Worm (Caenorhabditis elegans): ENCODE data around the gene egl-38.

The egl-38 gene

DNA sequence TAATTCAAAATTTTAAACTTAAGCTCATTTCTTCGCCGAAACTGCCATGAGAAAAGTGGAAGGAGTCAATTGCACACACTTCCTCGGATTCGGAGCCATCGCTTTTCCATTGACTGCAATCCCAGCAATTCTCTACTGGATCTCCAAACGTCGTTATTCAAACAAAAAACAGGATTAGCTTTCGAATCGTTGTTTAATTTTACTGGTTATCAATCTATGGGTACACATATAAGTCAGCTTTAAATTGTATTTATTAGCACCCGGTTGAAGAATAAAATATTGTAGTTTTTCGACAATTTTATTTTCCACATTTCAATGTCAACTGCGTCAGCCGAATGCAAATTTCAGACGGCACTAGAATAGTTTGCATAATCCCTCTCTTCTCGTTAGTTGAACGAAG lies 19.6 kb upstream of the egl-38 start, which contains the start of gene glt-3:
Gene glt-3 (plus strand): TSS at position 301 of the 400 bp plus-strand sequence.
- TF ChIP-seq unc-62 (GFP tag; optimal IDR thresholded peaks at IDR 0.05): no peak

DNA sequence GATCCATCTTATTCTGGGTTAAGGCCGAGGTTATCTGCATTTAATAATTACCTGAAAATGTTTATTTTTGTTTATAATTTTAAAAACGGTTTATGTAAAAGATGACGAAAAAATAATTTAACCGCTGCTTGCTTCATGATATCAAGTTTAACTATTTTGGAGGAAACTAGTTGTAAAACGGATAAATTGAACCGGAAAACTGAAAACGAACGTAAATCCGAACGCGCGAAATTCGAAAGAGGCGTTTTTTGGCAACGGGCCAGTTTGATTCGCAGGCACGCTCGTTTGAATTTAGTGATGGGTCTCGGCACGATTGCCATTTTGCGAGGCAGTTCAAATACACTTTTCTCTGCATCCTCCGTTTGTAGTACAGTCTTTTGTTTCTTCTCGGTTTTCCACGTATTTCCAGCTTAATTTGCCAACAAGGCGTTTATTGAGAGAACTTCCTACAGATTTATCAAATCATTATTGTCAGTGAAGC lies 18.6 kb upstream of the egl-38 start, which contains the start of the genes gtbp-1 and K08F4.3:
Gene gtbp-1 (minus strand): TSS at position 51 of the 481 bp plus-strand sequence.
Gene K08F4.3 (plus strand): TSS at position 352 of the 481 bp plus-strand sequence.
- TF ChIP-seq unc-62 (GFP tag; optimal IDR thresholded peaks at IDR 0.05): no peak

DNA sequence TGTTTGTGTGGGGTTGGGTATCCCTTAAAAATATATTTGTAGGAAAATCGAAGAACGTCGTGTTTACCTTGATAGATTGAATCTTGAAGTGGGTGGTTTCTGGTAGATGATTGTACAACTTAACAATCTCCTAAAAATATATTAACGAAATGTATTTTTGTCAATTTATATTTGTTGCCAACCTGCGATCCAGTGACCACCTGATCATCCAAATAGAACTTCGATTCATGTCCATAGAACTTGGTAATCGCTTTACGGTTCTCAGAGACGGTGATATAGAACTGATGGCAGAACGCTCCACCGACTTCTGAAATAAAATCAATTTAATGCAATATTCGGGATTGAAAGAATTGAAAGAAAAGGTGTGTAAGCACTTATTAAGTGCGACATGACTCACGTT lies 18.1 kb upstream of the egl-38 start:
- TF ChIP-seq unc-62 (GFP tag; optimal IDR thresholded peaks at IDR 0.05): no peak

DNA sequence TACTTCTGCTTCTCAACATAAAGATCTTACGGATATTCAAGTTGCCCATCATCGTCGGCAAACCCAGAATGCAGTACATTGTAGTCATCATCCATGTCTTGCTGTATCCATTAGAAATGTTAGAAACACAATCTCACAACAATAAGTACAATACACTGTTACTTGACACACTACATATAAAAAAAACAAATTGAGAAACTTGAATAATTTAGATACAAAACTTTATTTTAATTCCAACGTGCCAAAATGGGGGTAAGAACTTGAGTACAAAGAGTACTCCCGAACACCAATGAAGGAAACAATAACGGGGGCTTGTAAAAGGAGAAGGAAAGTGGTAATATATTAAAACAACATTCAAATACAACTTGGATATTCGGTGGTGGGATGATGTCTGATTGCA lies 16.2 kb upstream of the egl-38 start, which contains the start of gene ctf-18:
Gene ctf-18 (minus strand): TSS at position 101 of the 400 bp plus-strand sequence.
- no peak for TF ChIP-seq unc-62 (GFP tag; optimal IDR thresholded peaks at IDR 0.05)

DNA sequence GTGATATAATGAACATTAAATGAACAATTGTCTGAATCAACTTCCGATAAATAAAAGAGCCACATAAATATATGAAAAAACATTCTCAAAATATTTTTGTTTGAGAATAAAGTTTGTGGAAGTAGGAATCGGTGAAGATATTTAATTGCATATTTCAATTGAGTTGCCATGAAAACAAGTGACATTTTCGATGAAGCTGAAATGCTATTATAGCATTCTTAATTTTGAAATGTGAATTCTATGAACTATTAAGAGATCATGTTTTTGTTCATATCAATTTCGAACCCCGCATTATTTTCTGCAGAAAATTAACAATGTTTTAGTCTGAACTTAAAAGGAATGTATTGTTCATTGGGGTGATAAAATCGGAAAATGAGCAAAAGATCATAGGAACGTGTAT lies 11.9 kb upstream of the egl-38 start, which contains the start of gene irld-21:
Gene irld-21 (minus strand): TSS at position 101 of the 400 bp plus-strand sequence.
- TF ChIP-seq unc-62 (GFP tag; optimal IDR thresholded peaks at IDR 0.05): no peak

DNA sequence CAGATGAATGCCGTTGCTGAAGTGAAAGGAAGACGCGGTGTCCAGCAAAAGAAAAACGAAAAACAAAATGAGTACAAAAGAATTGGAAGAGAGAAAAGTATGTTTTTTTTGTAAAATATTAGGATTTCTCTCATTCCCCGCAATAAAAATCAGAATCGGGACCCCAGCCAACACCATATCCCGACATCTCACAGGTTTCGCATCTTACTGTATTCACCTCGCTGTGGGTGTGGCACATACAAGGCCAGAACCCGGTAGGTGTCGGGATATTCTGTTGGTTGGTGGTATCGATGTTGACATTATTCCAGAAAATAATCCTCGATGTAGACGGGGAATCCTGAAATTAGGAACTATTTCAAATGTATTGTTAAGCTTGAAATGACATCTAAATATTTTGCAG lies 6.4 kb upstream of the egl-38 start:
- no peak for TF ChIP-seq unc-62 (GFP tag; optimal IDR thresholded peaks at IDR 0.05)

DNA sequence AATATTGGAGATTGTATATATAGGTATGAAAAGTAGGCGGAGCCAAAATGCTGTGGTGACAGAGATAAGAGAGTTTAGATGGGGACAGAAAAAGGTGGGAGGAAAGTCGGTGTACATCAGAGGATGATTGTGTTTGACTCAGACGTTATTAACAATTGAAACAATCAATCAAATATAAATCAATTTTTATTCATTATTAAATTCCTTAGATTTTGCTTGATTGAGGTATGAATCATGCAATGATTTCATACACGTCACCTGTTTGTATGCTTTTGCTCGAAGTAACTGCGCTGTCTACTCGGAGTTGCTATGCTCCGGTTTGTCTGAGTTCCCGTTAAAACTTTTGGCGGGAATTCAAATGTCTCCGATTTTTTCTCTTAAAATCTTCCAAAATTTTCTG lies 4.8 kb upstream of the egl-38 start, which contains the start of gene C04G2.10:
Gene C04G2.10 (plus strand): TSS at position 301 of the 400 bp plus-strand sequence.
- TF ChIP-seq unc-62 (GFP tag; optimal IDR thresholded peaks at IDR 0.05): no peak

DNA sequence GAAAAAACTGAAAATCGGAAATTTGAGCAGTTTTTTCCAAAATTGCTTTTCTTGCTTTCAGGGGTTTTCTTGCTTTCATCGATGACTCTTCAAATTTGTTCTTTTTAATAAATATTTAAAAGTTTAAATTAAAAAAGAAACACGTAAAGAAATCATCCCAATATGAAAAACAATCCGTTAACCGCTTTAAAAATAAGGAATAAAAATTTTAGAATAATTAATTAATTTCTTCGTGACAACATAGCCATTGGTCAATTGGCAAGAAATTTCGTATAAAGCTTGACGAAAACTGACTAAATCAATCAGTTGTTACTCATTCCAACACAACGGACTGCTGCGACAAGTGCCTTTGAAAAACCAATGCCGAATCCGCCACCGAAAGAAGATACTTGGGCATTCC lies 2.3 kb upstream of the egl-38 start, which contains the start of gene nsph-3.2:
Gene nsph-3.2 (plus strand): TSS at position 301 of the 400 bp plus-strand sequence.
- TF ChIP-seq unc-62 (GFP tag; optimal IDR thresholded peaks at IDR 0.05): no peak

DNA sequence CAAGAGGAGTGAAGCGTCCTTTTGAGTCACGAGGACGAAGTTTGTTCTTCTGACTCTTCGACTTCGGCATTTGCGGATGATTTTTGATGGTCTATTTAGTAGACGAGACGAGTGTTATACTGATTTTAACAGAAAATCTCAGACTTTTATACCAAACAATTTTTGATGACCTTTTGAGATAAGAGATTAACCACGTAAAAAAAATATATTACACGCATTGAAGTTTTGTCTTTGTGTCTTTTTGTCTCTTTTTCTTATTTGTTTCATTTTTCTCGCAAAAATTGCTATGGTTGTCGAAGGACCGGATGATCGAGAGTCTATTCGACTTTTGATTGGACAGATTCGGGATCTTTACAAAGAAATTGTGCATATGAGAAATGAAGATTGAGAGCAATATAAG lies 1.1 kb upstream of the egl-38 start, which contains the start of gene spch-1:
Gene spch-1 (minus strand): TSS at position 101 of the 400 bp plus-strand sequence.
- TF ChIP-seq unc-62 (GFP tag; optimal IDR thresholded peaks at IDR 0.05): no peak

DNA sequence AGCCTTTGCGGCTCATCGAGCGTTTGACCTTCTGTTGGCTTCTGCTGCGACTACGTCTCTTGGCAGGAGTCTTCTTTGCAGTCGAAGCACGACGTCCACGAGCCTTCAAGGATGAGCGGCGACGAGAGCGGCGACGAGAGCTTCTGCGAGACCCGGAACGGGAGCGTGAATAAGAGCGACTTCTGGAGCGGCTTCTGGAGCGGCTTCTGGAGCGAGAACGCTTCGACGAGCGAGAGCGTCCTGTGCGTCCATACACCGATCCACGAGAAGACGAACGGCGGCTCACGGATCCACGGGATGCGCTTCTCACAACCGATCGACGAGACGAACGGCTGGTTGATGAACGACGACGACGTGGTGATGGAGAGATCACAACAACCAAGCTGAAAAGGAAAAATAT lies 553 bp upstream of the egl-38 start:
- no peak for TF ChIP-seq unc-62 (GFP tag; optimal IDR thresholded peaks at IDR 0.05)

DNA sequence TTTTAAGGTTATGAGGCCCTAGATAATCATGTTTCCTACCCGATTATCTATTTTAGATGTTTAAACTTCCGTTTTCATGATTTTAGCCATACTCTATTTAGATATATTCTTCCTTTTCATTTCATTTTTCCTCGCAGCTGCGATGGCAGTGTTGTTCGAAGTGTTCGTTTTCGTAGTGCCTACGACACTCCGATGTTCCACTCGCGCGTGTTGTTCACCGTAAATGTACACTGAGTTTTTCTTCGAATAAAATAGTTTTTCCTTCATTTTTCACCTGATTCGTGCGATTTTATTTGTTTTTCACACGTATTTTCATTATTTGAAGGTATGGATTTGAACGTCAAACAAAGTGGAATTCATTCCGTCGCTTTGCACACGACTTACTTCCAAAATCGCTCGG lies 13.4 kb downstream of the egl-38 start, which contains the start of gene dis-3:
Gene dis-3 (plus strand): TSS at position 322 of the 400 bp plus-strand sequence.
- no peak for TF ChIP-seq unc-62 (GFP tag; optimal IDR thresholded peaks at IDR 0.05)

DNA sequence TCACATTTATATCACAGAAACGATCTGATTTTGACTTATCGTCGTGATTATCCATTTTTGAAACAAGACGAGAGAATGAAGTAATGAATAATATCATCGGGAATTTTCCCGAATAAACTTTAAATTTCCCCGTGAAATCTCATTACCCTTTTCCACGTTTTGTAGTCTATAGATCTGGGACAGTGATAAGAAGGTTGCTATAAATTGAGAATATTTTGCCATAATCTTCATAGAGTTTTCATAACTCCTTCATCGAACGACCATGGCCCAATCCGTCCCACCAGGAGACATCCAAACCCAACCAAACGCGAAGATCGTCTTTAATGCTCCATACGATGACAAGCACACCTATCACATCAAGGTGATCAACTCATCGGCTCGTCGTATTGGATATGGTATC lies 15.1 kb downstream of the egl-38 start, which contains the start of the genes C04G2.5 and msp-36:
Gene C04G2.5 (minus strand): TSS at position 101 of the 400 bp plus-strand sequence.
Gene msp-36 (plus strand): TSS at position 263 of the 400 bp plus-strand sequence.
- TF ChIP-seq unc-62 (GFP tag; optimal IDR thresholded peaks at IDR 0.05): no peak

DNA sequence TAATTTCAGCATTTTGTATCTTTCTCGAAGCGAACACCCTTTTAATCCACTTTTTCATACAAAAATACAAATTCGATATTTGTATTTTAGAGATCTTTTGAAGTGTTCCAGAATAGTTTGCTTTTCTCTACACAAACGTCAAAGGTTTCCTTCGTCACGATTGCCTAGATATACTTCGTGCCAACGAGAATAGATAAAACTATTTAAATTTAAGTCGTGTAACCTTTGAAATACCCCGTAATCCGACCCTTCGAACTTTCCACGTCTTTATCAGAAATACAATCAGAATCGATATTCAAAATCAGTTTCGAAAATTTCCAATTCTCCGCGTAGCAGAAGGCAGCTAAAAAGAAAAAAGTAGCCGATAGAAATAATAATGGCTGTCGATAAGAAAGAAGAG lies 20.0 kb downstream of the egl-38 start, which contains the start of gene ttbk-5:
Gene ttbk-5 (plus strand): TSS at position 301 of the 400 bp plus-strand sequence.
- no peak for TF ChIP-seq unc-62 (GFP tag; optimal IDR thresholded peaks at IDR 0.05)

DNA sequence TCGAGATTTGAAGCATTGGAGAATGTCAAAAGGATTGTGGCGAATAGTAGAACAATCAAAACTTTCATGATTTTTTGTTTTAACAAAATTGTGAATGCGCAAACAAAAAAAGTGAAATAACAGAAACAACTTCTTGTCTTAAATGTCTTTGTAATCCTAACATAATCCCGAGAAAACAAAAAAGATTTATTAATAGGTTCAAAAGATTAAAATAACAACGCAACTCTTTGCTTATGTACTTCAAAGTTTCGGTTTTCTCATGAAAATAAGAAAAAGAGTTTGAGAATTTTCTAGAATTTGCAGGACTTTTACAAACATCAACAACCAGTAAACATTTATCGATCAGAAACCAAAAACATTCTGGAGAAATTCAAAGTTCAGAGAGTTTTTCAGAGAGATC lies 20.5 kb downstream of the egl-38 start, which contains the start of gene ttr-39:
Gene ttr-39 (minus strand): TSS at position 101 of the 400 bp plus-strand sequence.
- TF ChIP-seq unc-62 (GFP tag; optimal IDR thresholded peaks at IDR 0.05): no peak

DNA sequence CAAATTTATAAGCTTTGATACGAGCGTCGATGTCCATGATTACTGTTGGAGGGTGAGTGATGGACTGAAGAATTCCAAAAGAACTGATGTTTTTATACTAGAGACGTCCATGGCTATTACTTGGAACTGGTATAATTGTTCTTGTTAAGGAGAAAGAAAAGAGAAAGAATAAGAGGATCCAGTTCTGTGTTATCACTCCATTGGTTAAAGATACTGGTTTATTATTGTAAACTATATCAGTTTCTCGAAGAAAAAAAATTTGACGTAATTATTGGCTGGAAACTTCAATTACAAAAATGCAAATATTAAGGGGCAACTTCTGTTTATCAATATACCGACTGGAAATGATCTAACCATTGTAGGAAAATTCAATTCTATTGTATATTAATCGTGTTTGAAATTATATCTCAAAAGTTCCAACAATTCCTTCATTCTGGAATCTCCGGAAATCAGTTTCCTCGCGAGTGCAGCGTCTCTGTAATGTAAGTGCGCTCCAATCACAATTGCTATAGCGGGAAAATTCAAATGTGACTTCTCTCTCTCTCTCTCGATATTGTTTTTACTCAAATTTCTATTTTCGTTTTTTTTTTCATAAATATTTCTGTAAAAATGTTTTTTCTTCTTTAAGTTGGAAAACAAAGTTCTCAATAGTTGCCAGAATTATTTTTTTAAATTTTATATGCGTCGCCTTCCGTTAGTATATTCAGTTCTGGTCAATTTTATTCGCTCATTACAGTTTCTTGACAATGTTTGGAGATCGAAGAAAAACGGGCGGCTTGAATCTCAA lies 24.7 kb downstream of the egl-38 start, which contains the start of the genes col-2 and ndc-80:
Gene col-2 (minus strand): TSS at position 51 of the 787 bp plus-strand sequence.
Gene ndc-80 (plus strand): TSS at position 737 of the 787 bp plus-strand sequence.
- TF ChIP-seq unc-62 (GFP tag; optimal IDR thresholded peaks at IDR 0.05): no peak

Measured in whole organism, dauer.